Worm (Caenorhabditis elegans) whole organism, late embryonic: ENCODE data around the gene dmsr-11.

Experiments used
- ahr-1 ChIP-seq: sonication (generic microtip); optimal IDR thresholded peaks from 2 replicates; lab custom pipeline; 2016; ENCODE audit warnings: missing genetic modification characterization, missing compliant biosample characterization
- ceh-24 ChIP-seq: sonication (generic microtip); optimal IDR thresholded peaks from 2 replicates; lab custom pipeline; 2016; ENCODE audit warnings: mild to moderate bottlenecking, missing genetic modification characterization, missing compliant biosample characterization
- dve-1 ChIP-seq: sonication (generic microtip); optimal IDR thresholded peaks from 2 replicates; lab custom pipeline; 2017; ENCODE audit warnings: antibody characterized with exemption, mild to moderate bottlenecking, missing genetic modification characterization, missing compliant biosample characterization
- nhr-232 ChIP-seq: sonication (generic microtip); optimal IDR thresholded peaks from 2 replicates; lab custom pipeline; 2016; ENCODE audit warnings: missing genetic modification characterization, missing compliant biosample characterization
- pag-3 ChIP-seq: sonication (generic microtip); optimal IDR thresholded peaks from 2 replicates; lab custom pipeline; 2016; ENCODE audit warnings: missing compliant biosample characterization, missing genetic modification characterization, borderline replicate concordance
- pax-1 ChIP-seq: fragments of 150-350 bp; optimal IDR thresholded peaks from 2 replicates; lab custom pipeline; 2014; ENCODE audit warnings: missing biosample characterization, missing genetic modification characterization
- pha-4 ChIP-seq: fragments of 150-350 bp; optimal IDR thresholded peaks from 2 replicates; lab custom pipeline; 2018; ENCODE audit warnings: missing biosample characterization, missing genetic modification reagents, missing genetic modification characterization
- rnt-1 ChIP-seq: sonication (generic microtip); optimal IDR thresholded peaks from 2 replicates; lab custom pipeline; 2016; ENCODE audit warnings: missing genetic modification characterization, missing compliant biosample characterization
- sox-2 ChIP-seq: fragments of 200-800 bp; sonication (Bioruptor generic); IDR thresholded peaks from 2 replicates; pipeline ENCODE4 v1.3.6; 2022; ENCODE audit warnings: missing genetic modification reagents, missing genetic modification characterization, missing compliant biosample characterization
- ttx-3 ChIP-seq: sonication (generic microtip); optimal IDR thresholded peaks from 2 replicates; lab custom pipeline; 2016; ENCODE audit warnings: missing genetic modification reagents, missing genetic modification characterization, missing compliant biosample characterization

DNA sequence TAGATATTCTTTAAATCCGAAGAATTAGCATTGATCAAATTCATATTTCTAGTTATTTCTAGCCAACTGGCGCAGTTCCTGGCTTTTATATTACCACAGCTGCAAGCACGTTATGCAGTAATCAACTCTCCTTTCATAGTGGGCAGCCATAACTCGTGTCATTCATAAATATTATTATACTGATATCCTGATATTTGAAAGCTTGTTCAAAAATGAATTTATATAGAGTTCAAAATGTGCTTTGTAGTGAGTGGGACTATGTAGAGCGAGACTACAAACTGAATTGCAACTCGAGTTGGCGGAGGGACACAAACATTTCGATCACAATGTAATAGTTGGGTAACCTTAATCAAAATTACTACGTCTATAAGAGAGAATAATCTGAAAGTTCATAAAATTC, 32.2 kb downstream of the dmsr-11 start, which contains the start of gene srh-30:
- TF ChIP-seq ahr-1 (tag; lab: Kevin White, UChicago) (no peak), ceh-24 (tag; lab: Kevin White, UChicago) (no peak), rnt-1 (tag; lab: Kevin White, UChicago) (no peak), sox-2 (GFP tag; lab: Robert Waterston, UW) (no peak), pax-1 (tag; lab: Kevin White, UChicago) (no peak), pha-4 (tag; lab: Kevin White, UChicago) (no peak), ttx-3 (tag; lab: Kevin White, UChicago) (no peak), pag-3 (tag; lab: Kevin White, UChicago) (no peak), nhr-232 (tag; lab: Kevin White, UChicago) (no peak), dve-1 (tag; lab: Kevin White, UChicago) (no peak)
